Worm (Caenorhabditis elegans): ENCODE results near the gene adh-1.

ce11 chrV:11875060-11875459 lies 13.0 kb upstream of the adh-1 start, which contains the start of gene sulp-4:
- no peak for TF ChIP-seq zag-1 (tag; optimal IDR thresholded peaks at IDR 0.05)
- no peak for TF ChIP-seq nhr-129 (tag; optimal IDR thresholded peaks at IDR 0.05)
- TF ChIP-seq ama-1 (optimal IDR thresholded peaks at IDR 0.05) = no peak
- no peak for TF ChIP-seq nhr-12 (tag; optimal IDR thresholded peaks at IDR 0.05)

Data from whole organism, L2 larva.